Worm (Caenorhabditis elegans): ENCODE measurements around the gene nhr-71.

DNA sequence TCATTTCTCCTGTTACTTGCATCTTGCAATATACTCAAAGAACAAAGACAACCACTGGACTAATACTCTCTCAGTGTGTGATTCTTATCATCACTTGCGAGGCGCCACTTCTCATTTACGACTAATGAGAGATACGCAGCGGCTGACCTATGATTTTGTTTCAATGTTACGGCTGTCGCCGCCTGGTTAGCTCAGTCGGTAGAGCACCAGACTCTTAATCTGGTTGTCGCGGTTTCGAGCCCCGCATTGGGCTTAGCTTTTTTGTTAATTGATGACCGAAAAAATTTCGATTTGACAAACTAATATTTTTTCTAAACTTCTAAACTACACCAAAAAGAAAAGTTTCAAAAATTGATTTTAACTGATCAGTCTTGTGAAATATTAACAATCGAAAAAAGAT is 30.8 kb upstream of the nhr-71 start:
- no peak for TF ChIP-seq hrde-1 (tag; optimal IDR thresholded peaks at IDR 0.05; ENCODE audit: borderline replicate concordance)
- no peak for TF ChIP-seq cebp-1 (GFP tag; IDR thresholded peaks at IDR 0.05)
- TF ChIP-seq cebp-1 (tag; optimal IDR thresholded peaks at IDR 0.05), result no peak
- TF ChIP-seq lsy-27 (tag; optimal IDR thresholded peaks at IDR 0.05; ENCODE audit: borderline replicate concordance, insufficient read depth), result no peak

Measured in whole organism, young adult.